Fruit fly (Drosophila melanogaster): ENCODE results near the gene CG11656.

The CG11656 gene

dm6 chr3R:12995522-12995921 is 14.2 kb upstream of the CG11656 start, which contains the start of gene CG7488 (continued):
- TF ChIP-seq YL-1 (GFP tag; optimal IDR thresholded peaks at IDR 0.05) (peak; percentile 54), CG4617 (GFP tag; optimal IDR thresholded peaks at IDR 0.05; ENCODE audit: borderline replicate concordance) (peak; percentile 30), CG18764 (GFP tag; optimal IDR thresholded peaks at IDR 0.05) (no peak), CG7963 (GFP tag; IDR thresholded peaks at IDR 0.05; ENCODE audit: partially characterized antibody) (peak; percentile 70; the same call in 2 of the 3 replicates), chinmo (GFP tag; IDR thresholded peaks at IDR 0.05; ENCODE audit: partially characterized antibody) (0 out of 4 replicates have a peak, but pooled peaks have one; percentile 36), amos (GFP tag; IDR thresholded peaks at IDR 0.05; ENCODE audit: partially characterized antibody) (peak; percentile 72; the same call in 1 of the 2 replicates), dysf (GFP tag; IDR thresholded peaks at IDR 0.05) (no peak), stwl (tag; optimal IDR thresholded peaks at IDR 0.05) (peak; percentile 26), bbx (GFP tag; IDR thresholded peaks at IDR 0.05; ENCODE audit: partially characterized antibody) (peak; percentile 87), inv (GFP tag; IDR thresholded peaks at IDR 0.05; ENCODE audit: partially characterized antibody) (peak; percentile 38; the same call in 1 of the 2 replicates), sna (GFP tag; IDR thresholded peaks at IDR 0.05; ENCODE audit: partially characterized antibody) (peak; percentile 92), Med (GFP tag) (peak; percentile 57), Scr (GFP tag; IDR thresholded peaks at IDR 0.05; ENCODE audit: partially characterized antibody) (peak; percentile 80), gfzf (GFP tag; optimal IDR thresholded peaks at IDR 0.05) (peak; percentile 13), CG2116 (GFP tag; optimal IDR thresholded peaks at IDR 0.05) (peak; percentile 80), pzg (GFP tag; optimal IDR thresholded peaks at IDR 0.05) (peak; percentile 48), trem (tag; optimal IDR thresholded peaks at IDR 0.05) (peak; percentile 59), zen2 (GFP tag; IDR thresholded peaks at IDR 0.05; ENCODE audit: partially characterized antibody) (peak; percentile 84), Rfx (GFP tag; IDR thresholded peaks at IDR 0.05) (no peak), BEAF-32 (GFP tag; optimal IDR thresholded peaks at IDR 0.05) (peak; percentile 71), tna (GFP tag; IDR thresholded peaks at IDR 0.05; ENCODE audit: partially characterized antibody) (peak; percentile 85), nerfin-2 (GFP tag; IDR thresholded peaks at IDR 0.05; ENCODE audit: partially characterized antibody) (peak; percentile 81; the same call in 1 of the 2 replicates), vnd (GFP tag; IDR thresholded peaks at IDR 0.05; ENCODE audit: partially characterized antibody) (peak; percentile 71), ase (GFP tag; IDR thresholded peaks at IDR 0.05) (0 out of 3 replicates have a peak, but pooled peaks have one; percentile 19)

- TF ChIP-seq dimm (GFP tag; IDR thresholded peaks at IDR 0.05) = no peak
- TF ChIP-seq kay (GFP tag; optimal IDR thresholded peaks at IDR 0.05) = no peak
- peak; percentile 50 for TF ChIP-seq CG13775 (GFP tag; optimal IDR thresholded peaks at IDR 0.05)
- TF ChIP-seq slbo (GFP tag; IDR thresholded peaks at IDR 0.05) = peak; percentile 56
- no peak for TF ChIP-seq CG12071 (GFP tag; optimal IDR thresholded peaks at IDR 0.05)
- no peak for TF ChIP-seq Spps (tag; optimal IDR thresholded peaks at IDR 0.05)
- TF ChIP-seq CG4328 (GFP tag; optimal IDR thresholded peaks at IDR 0.05) = no peak
- TF ChIP-seq CG14441 (GFP tag; IDR thresholded peaks at IDR 0.05) = no peak
- no peak for TF ChIP-seq ham (GFP tag; IDR thresholded peaks at IDR 0.05)
- TF ChIP-seq chinmo (GFP tag; IDR thresholded peaks at IDR 0.05; ENCODE audit: partially characterized antibody) = peak; percentile 80; the same call in 2 of the 4 replicates
- peak; percentile 32 for TF ChIP-seq CG13287 (GFP tag; IDR thresholded peaks at IDR 0.05; ENCODE audit: partially characterized antibody)
- peak; percentile 56 for TF ChIP-seq phol (tag; optimal IDR thresholded peaks at IDR 0.05)
- TF ChIP-seq fru (optimal IDR thresholded peaks at IDR 0.05) = peak; percentile 11
- no peak for TF ChIP-seq ash1 (GFP tag; optimal IDR thresholded peaks at IDR 0.05)
- 0 out of 3 replicates have a peak, but pooled peaks have one; percentile 28 for TF ChIP-seq HLH4C (GFP tag; IDR thresholded peaks at IDR 0.05; ENCODE audit: partially characterized antibody)
- peak; percentile 5 for TF ChIP-seq CG9609 (GFP tag; optimal IDR thresholded peaks at IDR 0.05)
- TF ChIP-seq p53 (GFP tag; optimal IDR thresholded peaks at IDR 0.05) = no peak
- peak; percentile 46 for TF ChIP-seq Bgb (GFP tag; IDR thresholded peaks at IDR 0.05; ENCODE audit: partially characterized antibody)
- TF ChIP-seq CG4617 (GFP tag; optimal IDR thresholded peaks at IDR 0.05; ENCODE audit: borderline replicate concordance) = peak; percentile 58
- TF ChIP-seq gfzf (GFP tag; optimal IDR thresholded peaks at IDR 0.05) = peak; percentile 93
- peak; percentile 35; the same call in 1 of the 3 replicates for TF ChIP-seq CG34422 (GFP tag; IDR thresholded peaks at IDR 0.05)
- no peak for TF ChIP-seq CG4730 (GFP tag; IDR thresholded peaks at IDR 0.05)
- TF ChIP-seq GATAe (GFP tag; conservative IDR thresholded peaks at IDR 0.05) = no peak
- TF ChIP-seq CG1832 (GFP tag; optimal IDR thresholded peaks at IDR 0.05) = no peak
- TF ChIP-seq CG6689 (GFP tag; IDR thresholded peaks at IDR 0.05) = no peak
- peak; percentile 43 for TF ChIP-seq Dref (GFP tag; IDR thresholded peaks at IDR 0.05)
Observed at dm6 chr3R:12997550-12998233, 12.0 kb upstream of the CG11656 start, which contains the start of the genes CG17327, CG44194 and CG7518. CG17327 (minus strand) TSS chr3R:12997726. CG44194 (minus strand) TSS chr3R:12997726. CG7518 (plus strand) TSS chr3R:12998089.

All from whole organism, embryonic.